Worm (Caenorhabditis elegans): ENCODE results near the gene smc-4.

ce11 chrIII:4544959-4545358 lies 42.3 kb upstream of the smc-4 start, which contains the start of gene M88.3:
- no peak for TF ChIP-seq dao-5 (tag; optimal IDR thresholded peaks at IDR 0.05)
- TF ChIP-seq him-1 (tag; optimal IDR thresholded peaks at IDR 0.05): no peak
- TF ChIP-seq W03F9.2 (tag; optimal IDR thresholded peaks at IDR 0.05): no peak
